Worm (Caenorhabditis elegans) whole organism, young adult: ENCODE measurements around the gene unc-6.

Experiments
- efl-1 ChIP-seq: fragments of 150-350 bp; optimal IDR thresholded peaks from 2 replicates; lab custom pipeline; 2014; ENCODE audit warnings: missing biosample characterization, missing genetic modification reagents, missing genetic modification characterization
- nfya-2 ChIP-seq: fragments of 200-800 bp; sonication (Bioruptor generic); IDR thresholded peaks from 2 replicates; pipeline ENCODE4 v1.3.6; 2022; ENCODE audit warnings: missing genetic modification reagents, missing genetic modification characterization, missing compliant biosample characterization
- snpc-4 ChIP-seq, 5 experiments: fragments of 150-350 bp in 1 of 5; sonication (generic microtip) in 4 of 5; optimal IDR thresholded peaks; 2 replicates each; lab custom pipeline; 2014 to 2018; ENCODE audit warnings: missing genetic modification characterization in 5 of 5, missing biosample characterization in 3 of 5, antibody characterized with exemption in 2 of 5, mild to moderate bottlenecking in 2 of 5, missing compliant biosample characterization in 2 of 5, missing genotype in 2 of 5, moderate library complexity in 2 of 5, missing genetic modification reagents in 1 of 5

DNA sequence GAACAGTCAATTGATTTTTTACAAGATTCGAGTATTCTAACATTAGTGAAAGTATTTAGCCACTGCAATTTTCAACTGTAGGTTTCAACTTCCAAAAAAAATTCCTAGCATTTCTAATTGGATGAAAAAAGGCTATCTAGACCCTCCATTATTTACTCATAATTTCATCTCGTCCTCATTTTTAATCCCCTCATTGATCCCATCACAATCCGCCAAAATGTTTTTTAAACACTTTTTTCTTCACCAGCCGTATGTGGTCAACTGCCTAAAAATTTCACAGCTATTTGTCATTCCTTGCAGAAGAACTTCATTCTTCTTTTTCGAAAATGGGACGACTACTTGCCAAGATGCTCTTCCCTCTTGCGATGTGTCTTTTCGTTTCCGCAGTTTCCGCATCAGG is 36.2 kb upstream of the unc-6 start, which contains the start of gene rig-3:
- no peak for TF ChIP-seq snpc-4 (GFP tag; optimal IDR thresholded peaks at IDR 0.05; lab: Kevin White, UChicago)
- TF ChIP-seq snpc-4 (tag; optimal IDR thresholded peaks at IDR 0.05; lab: Kevin White, UChicago) = no peak
- no peak for TF ChIP-seq nfya-2 (GFP tag; lab: Robert Waterston, UW)
- TF ChIP-seq efl-1 (GFP tag; lab: Kevin White, UChicago) = no peak
